Worm (Caenorhabditis elegans) whole organism, young adult: ENCODE results near the gene mtcu-2.

ENCODE experiments used
- B0261.1 ChIP-seq: sonication (generic microtip); optimal IDR thresholded peaks from 2 replicates; lab custom pipeline; 2016; ENCODE audit warnings: mild to moderate bottlenecking, missing genetic modification characterization, moderate library complexity, missing compliant biosample characterization
- D2030.7 ChIP-seq: fragments of 200-800 bp; sonication (Bioruptor generic); IDR thresholded peaks from 2 replicates; pipeline ENCODE4 v1.3.6; 2022; ENCODE audit warnings: missing genetic modification reagents, missing genetic modification characterization, missing compliant biosample characterization
- F23B12.7 ChIP-seq: sonication (generic microtip); optimal IDR thresholded peaks from 2 replicates; lab custom pipeline; 2017; ENCODE audit warnings: missing genetic modification characterization, mild to moderate bottlenecking, missing compliant biosample characterization, antibody characterized with exemption, moderate library complexity; ENCODE audit not compliant: insufficient read depth
- F37B4.10 ChIP-seq: fragments of 200-800 bp; sonication (Bioruptor generic); IDR thresholded peaks from 2 replicates; pipeline ENCODE4 v1.3.6; 2022; ENCODE audit warnings: missing genetic modification characterization, missing compliant biosample characterization
- F49E8.2 ChIP-seq: sonication (generic microtip); optimal IDR thresholded peaks from 3 replicates; lab custom pipeline; 2017; ENCODE audit warnings: missing genetic modification characterization, mild to moderate bottlenecking, missing compliant biosample characterization, antibody characterized with exemption, moderate library complexity; ENCODE audit not compliant: insufficient read depth
- F52B5.7 ChIP-seq: sonication (generic microtip); optimal IDR thresholded peaks from 2 replicates; lab custom pipeline; 2016; ENCODE audit warnings: mild to moderate bottlenecking, missing genetic modification characterization, missing compliant biosample characterization
- F55B11.4 ChIP-seq: sonication (generic microtip); optimal IDR thresholded peaks from 2 replicates; lab custom pipeline; 2016; ENCODE audit warnings: missing compliant biosample characterization, missing genetic modification characterization, borderline replicate concordance; ENCODE audit not compliant: insufficient read depth
- F57C9.4 ChIP-seq: sonication (generic microtip); optimal IDR thresholded peaks from 2 replicates; lab custom pipeline; 2017; ENCODE audit warnings: mild to moderate bottlenecking, missing genetic modification characterization, missing compliant biosample characterization
- T07F8.4 ChIP-seq: sonication (generic microtip); optimal IDR thresholded peaks from 2 replicates; lab custom pipeline; 2016; ENCODE audit warnings: mild to moderate bottlenecking, missing genetic modification characterization, moderate library complexity, missing compliant biosample characterization
- Y56A3A.18 ChIP-seq: fragments of 200-800 bp; sonication (Bioruptor generic); IDR thresholded peaks from 2 replicates; pipeline ENCODE4 v1.3.6; 2022; ENCODE audit warnings: missing genetic modification reagents, missing genetic modification characterization, missing compliant biosample characterization
- ama-1 ChIP-seq, 3 experiments: fragments of 150-350 bp in 1 of 3; sonication (generic microtip) in 2 of 3; optimal IDR thresholded peaks; 2 replicates each; lab custom pipeline; 2014 to 2018; ENCODE audit warnings: missing biosample characterization in 2 of 3, missing genetic modification characterization in 2 of 3, missing genetic modification reagents in 2 of 3
- aptf-2 ChIP-seq: fragments of 200-800 bp; sonication (Bioruptor generic); conservative IDR thresholded peaks from 2 replicates; pipeline ENCODE4 v1.3.6; 2022; ENCODE audit warnings: missing genetic modification reagents, missing genetic modification characterization, missing compliant biosample characterization
- aptf-3 ChIP-seq: fragments of 200-800 bp; sonication (Bioruptor generic); IDR thresholded peaks from 2 replicates; pipeline ENCODE4 v1.3.6; 2022; ENCODE audit warnings: missing genetic modification characterization, missing compliant biosample characterization
- atf-7 ChIP-seq: sonication (generic microtip); optimal IDR thresholded peaks from 2 replicates; lab custom pipeline; 2017; ENCODE audit warnings: mild to moderate bottlenecking, missing genetic modification characterization, missing compliant biosample characterization
- attf-3 ChIP-seq: fragments of 200-800 bp; sonication (Bioruptor generic); conservative IDR thresholded peaks from 2 replicates; pipeline ENCODE4 v1.3.6; 2022; ENCODE audit warnings: missing genetic modification reagents, missing genetic modification characterization, missing compliant biosample characterization
- ccch-3 ChIP-seq: fragments of 200-800 bp; sonication (Bioruptor generic); optimal IDR thresholded peaks from 2 replicates; lab custom pipeline; 2018; ENCODE audit warnings: mild to moderate bottlenecking, missing genetic modification characterization, missing compliant biosample characterization
- cebp-2 ChIP-seq: fragments of 200-800 bp; sonication (Bioruptor generic); IDR thresholded peaks from 2 replicates; pipeline ENCODE4 v1.3.6; 2022; ENCODE audit warnings: missing genetic modification characterization, missing compliant biosample characterization
- ceh-40 ChIP-seq: fragments of 200-800 bp; sonication (Bioruptor generic); IDR thresholded peaks from 2 replicates; pipeline ENCODE4 v1.3.6; 2022; ENCODE audit warnings: missing genetic modification characterization, missing compliant biosample characterization
- ceh-58 ChIP-seq: fragments of 200-800 bp; sonication (Bioruptor generic); IDR thresholded peaks from 2 replicates; pipeline ENCODE4 v1.3.6; 2022; ENCODE audit warnings: missing genetic modification characterization, missing compliant biosample characterization
- ceh-91 ChIP-seq: fragments of 200-800 bp; sonication (Bioruptor generic); IDR thresholded peaks from 2 replicates; pipeline ENCODE4 v1.3.6; 2022; ENCODE audit warnings: missing genetic modification reagents, missing genetic modification characterization, missing compliant biosample characterization
- die-1 ChIP-seq: sonication (generic microtip); optimal IDR thresholded peaks from 2 replicates; lab custom pipeline; 2016; ENCODE audit warnings: missing genotype, mild to moderate bottlenecking, missing genetic modification characterization, missing compliant biosample characterization
- dox-1 ChIP-seq: fragments of 200-800 bp; sonication (Bioruptor generic); IDR thresholded peaks from 2 replicates; pipeline ENCODE4 v1.3.6; 2022; ENCODE audit warnings: missing genetic modification reagents, missing genetic modification characterization, missing compliant biosample characterization
- dpl-1 ChIP-seq: fragments of 150-350 bp; optimal IDR thresholded peaks from 2 replicates; lab custom pipeline; 2014; ENCODE audit warnings: missing biosample characterization, missing genetic modification reagents, missing genetic modification characterization
- egl-44 ChIP-seq: fragments of 200-800 bp; sonication (Bioruptor generic); IDR thresholded peaks from 2 replicates; pipeline ENCODE4 v1.3.6; 2022; ENCODE audit warnings: missing genetic modification reagents, missing genetic modification characterization, missing compliant biosample characterization
- egrh-3 ChIP-seq: fragments of 200-800 bp; sonication (Bioruptor generic); IDR thresholded peaks from 2 replicates; pipeline ENCODE4 v1.3.6; 2022; ENCODE audit warnings: missing genetic modification reagents, missing genetic modification characterization, missing compliant biosample characterization
- him-1 ChIP-seq: sonication (generic microtip); optimal IDR thresholded peaks from 2 replicates; lab custom pipeline; 2016; ENCODE audit warnings: missing genotype, missing genetic modification reagents, missing genetic modification characterization, missing compliant biosample characterization
- hlh-12 ChIP-seq: sonication (generic microtip); optimal IDR thresholded peaks from 2 replicates; lab custom pipeline; 2016; ENCODE audit warnings: missing genetic modification characterization, missing compliant biosample characterization
- hlh-26 ChIP-seq: fragments of 200-800 bp; sonication (Bioruptor generic); conservative IDR thresholded peaks from 2 replicates; pipeline ENCODE4 v1.3.6; 2022; ENCODE audit warnings: missing genetic modification reagents, missing genetic modification characterization, missing compliant biosample characterization
- hmg-1.2 ChIP-seq: fragments of 200-800 bp; sonication (Bioruptor generic); IDR thresholded peaks from 2 replicates; pipeline ENCODE4 v1.3.6; 2022; ENCODE audit warnings: missing genetic modification reagents, missing genetic modification characterization, missing compliant biosample characterization
- hmg-20 ChIP-seq: fragments of 200-800 bp; sonication (Bioruptor generic); IDR thresholded peaks from 2 replicates; pipeline ENCODE4 v1.3.6; 2022; ENCODE audit warnings: missing genetic modification reagents, missing genetic modification characterization, missing compliant biosample characterization
- hrde-1 ChIP-seq: sonication (generic microtip); optimal IDR thresholded peaks from 2 replicates; lab custom pipeline; 2016; ENCODE audit warnings: missing genetic modification characterization, mild to moderate bottlenecking, missing compliant biosample characterization, moderate library complexity, missing genotype, missing genetic modification reagents, borderline replicate concordance
- let-607 ChIP-seq, 2 experiments: fragments of 200-800 bp in 1 of 2; sonication (Bioruptor generic) in 1 of 2; sonication (generic microtip) in 1 of 2; optimal IDR thresholded peaks; 2 replicates each; lab custom pipeline; 2016 to 2018; ENCODE audit warnings: mild to moderate bottlenecking in 2 of 2, missing compliant biosample characterization in 2 of 2, missing genetic modification characterization in 2 of 2, moderate library complexity in 2 of 2, missing genotype in 1 of 2
- madf-6 ChIP-seq: fragments of 200-800 bp; sonication (Bioruptor generic); IDR thresholded peaks from 2 replicates; pipeline ENCODE4 v1.3.6; 2022; ENCODE audit warnings: missing genetic modification reagents, missing genetic modification characterization, missing compliant biosample characterization
- madf-8 ChIP-seq: fragments of 200-800 bp; sonication (Bioruptor generic); conservative IDR thresholded peaks from 2 replicates; pipeline ENCODE4 v1.3.6; 2022; ENCODE audit warnings: missing genetic modification reagents, missing genetic modification characterization, missing compliant biosample characterization
- mel-28 ChIP-seq: sonication (generic microtip); optimal IDR thresholded peaks from 2 replicates; lab custom pipeline; 2016; ENCODE audit warnings: borderline replicate concordance, mild to moderate bottlenecking, missing genetic modification characterization, missing compliant biosample characterization
- mes-4 ChIP-seq: sonication (generic microtip); optimal IDR thresholded peaks from 2 replicates; lab custom pipeline; 2016; ENCODE audit warnings: missing genotype, missing genetic modification characterization, missing compliant biosample characterization
- mxl-1 ChIP-seq: sonication (generic microtip); optimal IDR thresholded peaks from 2 replicates; lab custom pipeline; 2016; ENCODE audit warnings: missing genetic modification characterization, missing compliant biosample characterization
- nfya-2 ChIP-seq: fragments of 200-800 bp; sonication (Bioruptor generic); IDR thresholded peaks from 2 replicates; pipeline ENCODE4 v1.3.6; 2022; ENCODE audit warnings: missing genetic modification reagents, missing genetic modification characterization, missing compliant biosample characterization
- nhr-80 ChIP-seq: sonication (generic microtip); optimal IDR thresholded peaks from 2 replicates; lab custom pipeline; 2016; ENCODE audit warnings: missing genetic modification characterization, missing compliant biosample characterization
- pbrm-1 ChIP-seq: fragments of 200-800 bp; sonication (Bioruptor generic); IDR thresholded peaks from 2 replicates; pipeline ENCODE4 v1.3.6; 2022; ENCODE audit warnings: missing genetic modification reagents, missing genetic modification characterization, missing compliant biosample characterization
- rec-8 ChIP-seq, 2 experiments: sonication (generic microtip); optimal IDR thresholded peaks; 2 replicates each; lab custom pipeline; 2016; ENCODE audit warnings: mild to moderate bottlenecking in 2 of 2, missing genetic modification characterization in 2 of 2, missing genetic modification reagents in 2 of 2, missing genotype in 2 of 2, missing biosample characterization in 1 of 2, missing compliant biosample characterization in 1 of 2, moderate library complexity in 1 of 2
- sdz-38 ChIP-seq: sonication (generic microtip); optimal IDR thresholded peaks from 2 replicates; lab custom pipeline; 2016; ENCODE audit warnings: missing genotype, missing genetic modification characterization, missing compliant biosample characterization
- tbp1 ChIP-seq: fragments of 200-800 bp; sonication (Bioruptor generic); optimal IDR thresholded peaks from 2 replicates; lab custom pipeline; 2018; ENCODE audit warnings: mild to moderate bottlenecking, missing genetic modification characterization, missing compliant biosample characterization
- unc-62 ChIP-seq: fragments of 150-350 bp; optimal IDR thresholded peaks from 2 replicates; lab custom pipeline; 2014; ENCODE audit warnings: missing biosample characterization, missing genetic modification reagents, missing genetic modification characterization
- zfh-2 ChIP-seq: fragments of 200-800 bp; sonication (Bioruptor generic); conservative IDR thresholded peaks from 2 replicates; pipeline ENCODE4 v1.3.6; 2022; ENCODE audit warnings: missing genetic modification reagents, missing genetic modification characterization, missing compliant biosample characterization
- zim-3 ChIP-seq: sonication (generic microtip); optimal IDR thresholded peaks from 2 replicates; lab custom pipeline; 2017; ENCODE audit warnings: mild to moderate bottlenecking, missing genetic modification characterization, moderate library complexity, missing compliant biosample characterization
- ztf-18 ChIP-seq: sonication (generic microtip); optimal IDR thresholded peaks from 2 replicates; lab custom pipeline; 2016; ENCODE audit warnings: missing genotype, mild to moderate bottlenecking, missing genetic modification characterization, missing compliant biosample characterization
- ztf-25 ChIP-seq: fragments of 200-800 bp; sonication (Bioruptor generic); IDR thresholded peaks from 2 replicates; pipeline ENCODE4 v1.3.6; 2022; ENCODE audit warnings: missing genetic modification reagents, missing genetic modification characterization, missing compliant biosample characterization
- ztf-3 ChIP-seq: fragments of 200-800 bp; sonication (Bioruptor generic); optimal IDR thresholded peaks from 2 replicates; lab custom pipeline; 2018; ENCODE audit warnings: mild to moderate bottlenecking, missing genetic modification characterization, missing compliant biosample characterization

mtcu-2 gene

ce11 chrII:10016013-10016412, 17.0 kb downstream of the mtcu-2 start, which contains the start of gene lec-2 (continued):
- TF ChIP-seq pbrm-1 (GFP tag; lab: Robert Waterston, UW) (no peak), egrh-3 (GFP tag; lab: Robert Waterston, UW) (peak; percentile 13; the same call in 1 of the 2 replicates), F57C9.4 (no peak), rec-8 (tag; optimal IDR thresholded peaks at IDR 0.05; lab: Kevin White, UChicago) (no peak), him-1 (tag; lab: Kevin White, UChicago) (no peak), madf-8 (GFP tag; lab: Robert Waterston, UW) (no peak), F23B12.7 (no peak), mel-28 (tag; lab: Kevin White, UChicago) (no peak), tbp1 (GFP tag; lab: Kevin White, UChicago) (no peak), ceh-40 (GFP tag; lab: Robert Waterston, UW) (no peak), T07F8.4 (tag; lab: Kevin White, UChicago) (no peak), mxl-1 (tag; lab: Kevin White, UChicago) (no peak), D2030.7 (no peak), ztf-25 (GFP tag; lab: Robert Waterston, UW) (no peak), madf-6 (GFP tag; lab: Robert Waterston, UW) (no peak), ama-1 (optimal IDR thresholded peaks at IDR 0.05; lab: Kevin White, UChicago) (peak; percentile 26), ama-1 (GFP tag; optimal IDR thresholded peaks at IDR 0.05; lab: Kevin White, UChicago) (no peak), hlh-26 (GFP tag; lab: Robert Waterston, UW) (no peak), F55B11.4 (tag; lab: Kevin White, UChicago) (no peak), ztf-18 (tag; lab: Kevin White, UChicago) (no peak), F52B5.7 (tag; lab: Kevin White, UChicago) (no peak), nhr-80 (no peak), aptf-3 (GFP tag; lab: Robert Waterston, UW) (no peak), hrde-1 (tag; lab: Kevin White, UChicago) (no peak), zfh-2 (peak; percentile 88), B0261.1 (tag; lab: Kevin White, UChicago) (no peak), aptf-2 (no peak), cebp-2 (GFP tag; lab: Robert Waterston, UW) (no peak), ccch-3 (GFP tag; lab: Kevin White, UChicago) (no peak), egl-44 (no peak), dpl-1 (GFP tag; lab: Kevin White, UChicago) (no peak), F49E8.2 (tag; lab: Kevin White, UChicago) (no peak), ceh-58 (no peak), ceh-91 (no peak), unc-62 (no peak), zim-3 (no peak), F37B4.10 (no peak), let-607 (tag; optimal IDR thresholded peaks at IDR 0.05; lab: Kevin White, UChicago) (no peak), hmg-1.2 (GFP tag; lab: Robert Waterston, UW) (peak; percentile 42; the same call in 1 of the 2 replicates), ztf-3 (GFP tag; lab: Kevin White, UChicago) (peak; percentile 0), atf-7 (peak; percentile 25), mes-4 (tag; lab: Kevin White, UChicago) (no peak), Y56A3A.18 (GFP tag; lab: Robert Waterston, UW) (no peak), sdz-38 (tag; lab: Kevin White, UChicago) (no peak), die-1 (tag; lab: Kevin White, UChicago) (peak; percentile 12), nfya-2 (GFP tag; lab: Robert Waterston, UW) (no peak), hlh-12 (no peak), hmg-20 (GFP tag; lab: Robert Waterston, UW) (no peak), attf-3 (GFP tag; lab: Robert Waterston, UW) (no peak), dox-1 (GFP tag; lab: Robert Waterston, UW) (peak; percentile 25; the same call in 1 of the 2 replicates)
